Worm (Caenorhabditis elegans): ENCODE results near the gene T19H5.7.

DNA sequence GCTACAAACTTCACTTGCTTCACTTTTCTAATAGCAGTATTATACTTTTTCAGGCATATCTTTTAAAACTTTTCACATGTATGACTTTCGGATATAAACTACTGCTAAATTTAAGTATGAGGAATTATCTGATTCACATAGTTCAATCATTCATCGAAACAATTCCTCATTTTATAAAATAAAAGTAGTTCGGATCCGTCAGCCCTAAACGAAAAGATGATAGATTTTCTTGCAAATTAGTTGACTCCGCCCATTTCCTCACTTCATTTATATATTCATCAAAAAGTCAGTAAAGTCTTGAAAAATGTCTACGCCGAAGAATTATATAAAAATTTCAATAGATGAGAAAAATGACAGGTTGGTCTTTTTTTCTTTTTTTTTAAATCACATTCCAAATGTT is 2.3 kb downstream of the T19H5.7 start, which contains the start of gene chil-27:
- TF ChIP-seq pha-4 (tag; optimal IDR thresholded peaks at IDR 0.05) (no peak), aptf-3 (GFP tag; IDR thresholded peaks at IDR 0.05) (no peak)
